Fruit fly (Drosophila melanogaster) whole organism, adult: Measurements from ENCODE around the gene CG8281.
A peak's percentile ranks its signal among the peaks of the same experiment; 100 is the strongest.

Source experiments
- CG11617 ChIP-seq: fragments of 200-800 bp; sonication (Bioruptor generic); optimal IDR thresholded peaks from 2 replicates; lab custom pipeline; 2017; ENCODE audit warnings: mild to moderate bottlenecking, missing biosample characterization, missing genetic modification reagents, missing genetic modification characterization
- CG1620 ChIP-seq: fragments of 200-800 bp; sonication (Bioruptor generic); optimal IDR thresholded peaks from 2 replicates; lab custom pipeline; 2016; ENCODE audit warnings: missing biosample characterization, missing genetic modification characterization
- CG5204 ChIP-seq: fragments of 200-800 bp; sonication (Bioruptor generic); optimal IDR thresholded peaks from 2 replicates; lab custom pipeline; 2016; ENCODE audit warnings: missing biosample characterization, missing genetic modification characterization
- CG7045 ChIP-seq: fragments of 200-800 bp; sonication (Bioruptor generic); optimal IDR thresholded peaks from 2 replicates; lab custom pipeline; 2017; ENCODE audit warnings: missing biosample characterization, mild to moderate bottlenecking, missing genetic modification characterization
- CG7101 ChIP-seq: fragments of 200-800 bp; sonication (Bioruptor generic); optimal IDR thresholded peaks from 2 replicates; lab custom pipeline; 2018; ENCODE audit warnings: missing biosample characterization, mild to moderate bottlenecking, missing genetic modification characterization, moderate library complexity
- cic ChIP-seq: fragments of 200-800 bp; sonication (Bioruptor generic); optimal IDR thresholded peaks from 2 replicates; lab custom pipeline; 2017; ENCODE audit warnings: missing biosample characterization, mild to moderate bottlenecking, missing genetic modification characterization, moderate library complexity
- cnc ChIP-seq, 2 experiments: fragments of >200 bp; optimal IDR thresholded peaks; 2 replicates each; lab custom pipeline; 2017
- kay ChIP-seq: fragments of 200-800 bp; sonication (Bioruptor generic); peaks from one replicate; lab custom pipeline; 2016; ENCODE audit warnings: missing biosample characterization, missing genetic modification characterization, borderline replicate concordance
- pad ChIP-seq: fragments of 200-800 bp; sonication (Bioruptor generic); optimal IDR thresholded peaks from 3 replicates; lab custom pipeline; 2017; ENCODE audit warnings: missing biosample characterization, missing genetic modification characterization, mild to moderate bottlenecking, moderate library complexity, missing genetic modification reagents
- tj ChIP-seq: fragments of 200-800 bp; sonication (Bioruptor generic); optimal IDR thresholded peaks from 3 replicates; lab custom pipeline; 2017; ENCODE audit warnings: missing biosample characterization, mild to moderate bottlenecking, missing genetic modification characterization, moderate library complexity
- toe ChIP-seq: fragments of 200-800 bp; sonication (Bioruptor generic); optimal IDR thresholded peaks from 2 replicates; lab custom pipeline; 2016; ENCODE audit warnings: missing biosample characterization, missing genetic modification characterization

- TF ChIP-seq CG7045 = no peak
- TF ChIP-seq cic (GFP tag; lab: Kevin White, UChicago) = no peak
- no peak for TF ChIP-seq cnc (optimal IDR thresholded peaks at IDR 0.05; lab: Kevin White, UChicago)
- no peak for TF ChIP-seq CG7101
- no peak for TF ChIP-seq CG11617 (GFP tag; lab: Kevin White, UChicago)
- no peak for TF ChIP-seq CG1620 (GFP tag; lab: Kevin White, UChicago)
- no peak for TF ChIP-seq tj (GFP tag; lab: Kevin White, UChicago)
- TF ChIP-seq toe (GFP tag; lab: Kevin White, UChicago) = no peak
- TF ChIP-seq pad = no peak
- TF ChIP-seq kay (GFP tag; lab: Kevin White, UChicago) = peak; percentile 43
- no peak for TF ChIP-seq CG5204 (GFP tag; lab: Kevin White, UChicago)
Measured at dm6 chr3L:7943950-7944349, 31.7 kb downstream of the CG8281 start.
